Fruit fly (Drosophila melanogaster): ENCODE data around the gene CG44094.

Gene CG44094

dm6 chr3R:14576511-14576691, at the start of gene CG44094:
Gene CG44094 (minus strand): TSS chr3R:14576611.
- no peak for TF ChIP-seq noc (tag; optimal IDR thresholded peaks at IDR 0.05)

DNA sequence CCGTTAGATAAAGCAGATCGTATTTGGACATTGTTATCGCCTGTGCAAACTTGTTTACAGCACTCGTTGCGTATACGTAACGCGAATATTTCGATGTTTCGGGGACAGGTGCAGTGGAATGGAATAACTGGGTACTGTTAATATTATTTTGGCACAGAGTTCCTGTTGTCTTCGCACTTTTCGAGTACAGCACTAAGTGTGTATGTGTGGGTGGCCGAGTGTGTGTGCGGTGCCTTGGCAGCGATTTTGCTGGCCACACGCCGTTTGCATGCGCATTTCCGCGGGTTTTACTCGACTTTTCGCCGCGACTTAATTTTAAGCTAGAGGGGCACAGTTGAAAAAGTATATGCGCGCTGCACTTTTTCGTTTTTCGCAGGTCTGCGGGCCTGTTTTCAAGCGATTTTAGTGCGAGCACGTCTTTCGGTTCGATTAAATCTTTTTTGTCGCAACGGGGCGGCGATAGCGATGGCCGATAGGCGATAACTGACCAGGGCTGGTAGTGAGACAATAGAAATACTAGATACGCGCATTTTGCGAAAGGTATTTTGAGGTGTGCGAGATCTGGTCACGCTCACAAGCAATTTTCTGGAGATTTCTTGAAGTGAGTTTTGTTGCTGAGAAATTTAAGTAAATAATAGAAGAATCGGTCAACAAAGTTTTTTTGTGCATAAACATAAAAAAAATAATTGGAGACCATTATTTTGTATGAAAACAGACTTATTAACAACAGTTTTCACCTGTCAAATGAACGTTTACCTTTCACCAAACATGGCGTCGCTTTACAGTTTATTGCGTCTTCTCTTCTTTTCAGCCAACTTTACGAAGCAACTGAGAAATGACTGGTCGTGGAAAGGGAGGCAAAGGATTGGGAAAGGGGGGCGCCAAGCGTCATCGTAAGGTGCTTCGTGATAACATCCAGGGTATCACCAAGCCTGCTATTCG, 49.1 kb upstream of the CG44094 start, which contains the start of the genes put and His4r:
put (minus strand) TSS at position 489 of the 942 bp plus-strand sequence.
His4r (plus strand) TSS at position 541 of the 942 bp plus-strand sequence.
- TF ChIP-seq noc (tag; optimal IDR thresholded peaks at IDR 0.05): no peak

DNA sequence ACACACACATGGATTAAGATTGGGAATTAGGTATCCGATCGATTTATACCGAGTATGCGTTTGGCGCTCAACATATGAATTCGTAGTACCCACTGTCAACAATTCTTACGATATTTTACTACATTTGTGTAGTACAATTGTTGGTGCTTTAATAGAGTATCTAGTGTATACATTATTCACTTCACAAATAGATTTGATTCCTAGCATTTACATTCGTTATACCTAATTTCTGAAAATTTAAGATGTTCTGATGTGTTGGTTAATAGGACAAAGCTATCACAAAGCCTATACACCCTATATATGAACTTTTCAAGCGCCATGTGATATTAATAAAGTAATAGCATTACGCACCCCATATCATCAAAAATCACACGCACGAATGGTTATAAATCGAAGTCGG, 48.3 kb upstream of the CG44094 start:
- TF ChIP-seq noc (tag; optimal IDR thresholded peaks at IDR 0.05): no peak

DNA sequence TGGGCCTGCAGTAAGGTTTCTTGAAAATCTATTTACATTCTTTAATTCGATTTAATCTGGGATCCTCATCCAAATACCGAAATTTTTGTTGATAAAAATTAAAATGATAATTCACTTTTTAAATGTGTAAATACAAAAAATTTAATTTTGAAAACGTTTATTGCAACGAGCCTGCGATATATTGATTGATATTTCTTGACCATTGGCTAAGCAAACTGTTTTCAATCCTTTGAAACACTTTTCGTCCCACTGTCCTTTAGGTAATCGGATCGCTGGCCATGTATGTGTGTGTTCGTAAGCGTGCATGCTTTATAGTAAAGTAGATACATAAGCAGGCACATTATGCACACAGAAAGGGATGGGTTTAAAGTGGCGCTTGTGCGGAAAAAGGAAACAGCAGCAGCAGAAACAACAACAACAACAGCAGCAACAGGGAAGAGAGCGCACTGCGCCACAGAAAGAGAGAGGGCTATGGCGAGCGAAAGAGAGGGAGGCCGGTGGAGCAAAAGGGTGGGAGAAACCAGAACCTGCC, 47.7 kb upstream of the CG44094 start:
- no peak for TF ChIP-seq noc (tag; optimal IDR thresholded peaks at IDR 0.05)

DNA sequence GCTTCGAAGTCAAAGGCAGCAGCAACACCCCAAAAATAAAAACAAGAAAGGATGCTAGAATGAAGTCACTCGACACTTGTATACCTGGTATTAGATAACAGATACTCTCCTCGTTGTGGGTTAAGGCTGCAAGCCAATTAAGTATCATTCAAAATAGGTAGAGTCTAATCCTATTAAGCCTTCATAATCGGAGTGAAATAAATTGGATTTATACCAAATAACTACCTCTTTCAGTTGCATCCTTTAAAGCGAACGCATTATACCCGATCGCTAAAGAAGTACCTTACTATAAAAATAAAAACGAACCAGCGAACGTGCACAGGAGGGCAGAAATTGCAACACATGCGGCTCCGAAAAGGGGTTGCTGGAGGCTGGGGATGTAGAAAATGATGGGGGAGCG, 46.2 kb upstream of the CG44094 start:
- TF ChIP-seq noc (tag; optimal IDR thresholded peaks at IDR 0.05): no peak

DNA sequence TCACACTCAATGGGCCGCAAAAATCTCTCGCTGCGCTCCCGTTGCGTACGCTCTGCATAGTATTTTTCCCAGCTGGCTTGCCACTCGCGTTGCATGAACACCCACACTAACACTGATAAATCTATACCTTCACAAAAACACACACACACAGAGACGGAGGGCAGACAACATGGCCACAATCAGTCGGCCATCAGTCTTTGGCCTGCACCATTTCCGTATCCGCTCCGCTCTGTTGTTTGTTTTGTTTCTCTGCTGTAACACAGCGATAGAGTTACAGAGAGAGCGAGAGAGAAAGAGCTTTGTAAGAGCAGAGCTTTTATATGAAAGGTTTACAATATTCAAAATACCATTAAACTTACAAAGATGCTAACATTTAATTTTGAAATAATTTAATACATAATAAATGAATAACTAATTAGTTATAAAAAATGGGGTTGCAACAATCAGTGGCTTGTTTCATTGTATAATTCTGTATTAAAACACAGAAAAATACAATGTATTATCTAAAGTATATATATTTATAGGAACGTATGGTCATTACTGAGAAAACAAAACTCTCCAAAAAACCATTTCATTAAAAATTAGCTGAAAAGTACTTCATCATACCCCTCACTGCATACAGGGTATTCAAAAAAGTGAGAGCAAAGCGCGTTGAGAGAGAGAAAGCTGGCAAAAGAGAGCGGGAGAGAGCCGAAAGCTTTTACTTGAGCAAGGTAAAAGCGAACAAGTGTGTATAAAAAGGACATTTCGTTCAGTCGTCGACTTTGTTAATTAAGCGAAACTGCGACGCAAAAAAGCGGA, 32.7 kb upstream of the CG44094 start, which contains the start of gene CG14853:
CG14853 (plus strand) TSS at position 751 of the 801 bp plus-strand sequence.
- TF ChIP-seq noc (tag; optimal IDR thresholded peaks at IDR 0.05): no peak

DNA sequence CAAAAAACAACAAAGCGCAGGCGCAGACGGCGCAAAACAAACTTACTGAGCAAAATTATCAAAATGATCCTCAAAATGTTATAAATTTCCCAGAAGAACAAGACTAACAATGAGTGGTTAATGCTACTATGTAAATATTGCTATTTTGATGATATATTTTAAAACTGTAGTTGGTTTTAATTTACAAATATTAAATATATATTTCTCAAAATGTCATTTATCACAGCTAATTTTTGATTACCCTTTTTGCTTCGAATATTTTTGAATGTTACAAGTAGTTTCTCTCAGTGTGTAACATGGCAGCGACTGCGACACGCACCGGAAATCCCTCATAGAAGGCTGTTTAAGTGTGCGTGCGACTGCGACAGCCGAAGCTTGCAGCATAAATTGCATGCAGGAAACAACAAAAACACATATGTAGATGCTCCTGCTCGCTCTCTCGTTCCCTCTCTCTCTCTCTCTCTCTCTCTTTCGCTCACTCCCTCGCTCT, 21.6 kb upstream of the CG44094 start:
- TF ChIP-seq noc (tag; optimal IDR thresholded peaks at IDR 0.05): no peak

DNA sequence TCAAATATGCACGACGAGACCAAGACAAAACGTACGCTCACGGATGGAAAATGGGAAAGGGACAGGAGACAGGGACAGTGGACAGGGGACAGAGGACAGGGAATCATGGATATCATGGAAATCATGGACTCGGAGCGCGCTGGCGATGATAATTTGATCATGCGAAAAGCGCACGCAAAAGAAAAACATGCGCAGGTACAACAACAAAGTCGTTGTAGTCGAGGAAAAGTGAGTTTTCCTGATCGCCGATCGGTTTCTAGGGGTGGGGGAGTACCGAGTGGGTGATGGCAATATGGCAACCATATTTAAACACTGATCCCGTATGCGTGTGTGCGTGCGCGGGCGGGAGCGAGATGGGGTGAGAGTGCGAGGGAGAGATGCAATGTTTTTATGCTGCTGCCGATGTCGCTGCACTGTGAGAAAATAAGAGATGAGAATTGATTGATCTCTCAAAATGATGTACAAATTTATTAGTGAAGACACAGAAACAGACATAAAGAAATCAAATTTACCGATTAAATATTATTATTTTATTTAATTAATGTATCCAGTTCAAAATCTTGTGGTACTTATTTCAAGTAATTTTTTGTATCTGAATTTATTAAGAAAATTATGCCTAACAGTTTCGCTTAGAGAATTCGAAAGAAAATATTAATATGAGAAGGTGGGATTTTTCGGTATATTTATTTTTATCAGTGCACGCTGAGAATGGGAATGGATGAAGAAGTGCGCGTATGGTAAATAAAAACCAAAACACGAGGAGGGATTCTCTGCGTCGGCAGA, 14.5 kb upstream of the CG44094 start:
- TF ChIP-seq noc (tag; optimal IDR thresholded peaks at IDR 0.05): no peak

dm6 chr3R:14589483-14589882, 13.1 kb upstream of the CG44094 start:
- no peak for TF ChIP-seq noc (tag; optimal IDR thresholded peaks at IDR 0.05)

DNA sequence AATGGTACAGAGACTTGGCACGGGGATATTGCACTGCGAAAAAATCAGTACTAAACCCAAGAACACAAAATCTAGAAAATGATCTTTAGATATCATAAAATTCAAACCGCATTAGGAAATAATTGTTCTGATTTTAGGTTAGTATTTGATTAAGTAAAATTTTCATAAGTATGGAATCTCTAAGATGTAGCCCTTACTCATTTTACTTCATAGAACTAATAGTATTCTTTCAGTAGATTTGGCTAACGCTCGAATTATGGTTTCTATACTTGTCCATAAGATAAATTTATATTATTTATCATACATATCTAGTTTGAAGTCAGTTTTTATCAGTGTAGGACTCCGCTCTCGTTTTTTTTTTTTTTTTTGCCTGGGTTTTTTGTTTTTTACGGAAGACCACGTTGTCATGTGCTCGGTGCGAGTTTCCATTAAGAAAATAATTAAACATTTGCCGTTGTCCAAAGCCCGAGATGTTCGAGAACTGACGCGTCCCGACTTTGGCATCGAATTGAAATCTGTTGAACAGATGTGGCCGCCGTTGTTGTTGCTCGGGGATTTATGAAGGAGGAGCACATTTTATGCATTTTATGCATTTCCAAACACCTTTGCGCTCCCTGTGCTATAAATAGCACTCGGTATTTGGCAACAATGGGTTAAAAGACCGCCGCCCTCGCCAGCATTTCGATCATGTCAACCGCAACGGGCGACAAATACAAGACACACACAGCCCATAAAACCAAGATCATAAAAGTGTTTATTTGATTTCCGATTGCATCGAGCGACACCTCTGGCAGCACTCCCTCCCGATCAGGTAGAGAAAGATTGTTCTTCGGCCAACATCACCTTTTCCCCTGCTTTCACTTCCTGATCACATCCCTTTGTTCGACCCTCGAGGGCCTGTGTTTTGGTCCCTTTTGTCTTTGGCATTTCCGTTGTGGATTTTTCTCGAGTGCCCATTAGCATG, 10.4 kb upstream of the CG44094 start:
- TF ChIP-seq noc (tag; optimal IDR thresholded peaks at IDR 0.05): no peak

dm6 chr3R:14580045-14580579, 3.7 kb upstream of the CG44094 start:
- TF ChIP-seq noc (tag; optimal IDR thresholded peaks at IDR 0.05): no peak

DNA sequence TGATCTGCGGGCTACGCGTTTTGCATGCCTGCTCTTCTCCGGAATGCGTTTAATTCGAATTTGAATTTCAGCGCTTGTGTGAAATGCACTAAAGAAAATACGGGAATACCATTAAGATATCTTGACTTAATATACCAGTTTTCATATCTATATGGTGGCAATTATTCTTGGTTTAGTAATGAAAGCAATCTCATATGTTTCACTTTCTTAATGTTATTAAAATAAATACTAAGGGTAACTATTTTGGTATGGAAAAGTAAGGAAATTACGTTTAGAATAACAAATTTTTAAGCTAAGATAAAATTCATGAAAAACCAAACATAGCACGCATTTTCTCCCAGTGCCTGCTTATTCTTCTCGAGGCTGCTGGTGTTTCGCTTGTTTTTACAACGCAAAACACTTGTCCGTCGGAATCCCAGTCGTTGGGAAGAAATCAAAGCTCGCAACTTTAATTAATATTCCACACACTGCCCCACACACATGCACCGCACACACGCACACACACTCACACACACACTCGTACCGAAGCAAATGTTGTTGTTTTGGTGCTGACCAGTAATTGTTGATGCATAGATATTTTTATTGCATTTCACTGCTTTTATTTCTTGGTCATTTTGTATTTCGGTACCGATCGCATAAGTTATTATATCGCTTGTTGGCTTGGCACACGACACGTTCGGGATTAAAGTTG, 1.5 kb upstream of the CG44094 start:
- no peak for TF ChIP-seq noc (tag; optimal IDR thresholded peaks at IDR 0.05)
